Fruit fly (Drosophila melanogaster): ENCODE data around the gene Nsf2.

DNA sequence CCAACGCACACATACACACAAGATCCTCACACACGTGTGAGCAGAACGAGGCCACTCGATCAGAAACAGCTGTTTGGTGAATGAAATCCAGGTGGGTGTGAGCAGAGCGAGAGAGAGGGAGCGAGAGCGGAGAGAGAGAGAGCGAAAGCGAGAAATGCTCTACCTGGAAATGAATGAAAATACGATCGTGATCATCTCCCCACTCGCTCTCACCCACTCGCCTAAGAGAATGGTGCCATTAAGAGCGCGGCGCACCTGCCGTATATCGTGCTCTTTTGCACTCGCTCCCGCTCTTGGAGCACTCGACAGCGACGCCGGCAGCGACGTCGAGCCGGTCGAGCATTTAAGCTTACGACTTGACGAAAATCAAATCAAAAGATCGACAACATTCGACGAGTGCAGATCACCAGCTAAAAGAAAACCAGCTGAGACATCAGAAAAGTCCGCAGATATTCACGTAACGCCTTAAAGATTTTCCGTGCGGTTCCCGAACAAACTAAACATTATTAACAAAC, 25.0 kb downstream of the Nsf2 start, which contains the start of the genes tal-1A, tal-2A, tal-3A and tal-AA:
- TF ChIP-seq CG8478 (optimal IDR thresholded peaks at IDR 0.05) (no peak), CTCF (optimal IDR thresholded peaks at IDR 0.05) (no peak)
